Worm (Caenorhabditis elegans) whole organism, L4 larva: Measurements from ENCODE around the gene Y54E2A.4.

ENCODE experiments used
- D1046.2 ChIP-seq: fragments of 200-800 bp; sonication (Bioruptor generic); IDR thresholded peaks from 2 replicates; pipeline ENCODE4 v1.3.6; 2022; ENCODE audit warnings: missing genetic modification characterization, missing compliant biosample characterization
- F49E8.2 ChIP-seq: sonication (generic microtip); optimal IDR thresholded peaks from 2 replicates; lab custom pipeline; 2016; ENCODE audit warnings: missing compliant biosample characterization, mild to moderate bottlenecking, missing genetic modification characterization, borderline replicate concordance
- Y5F2A.4 ChIP-seq: fragments of 200-800 bp; sonication (Bioruptor generic); optimal IDR thresholded peaks from 2 replicates; lab custom pipeline; 2018; ENCODE audit warnings: mild to moderate bottlenecking, missing genetic modification characterization, missing compliant biosample characterization
- ZK546.5 ChIP-seq, 2 experiments: sonication (generic microtip); optimal IDR thresholded peaks; 2 replicates each; lab custom pipeline; 2017; ENCODE audit warnings: missing biosample characterization in 2 of 2, missing genetic modification characterization in 2 of 2
- aha-1 ChIP-seq: fragments of 150-350 bp; peaks from one replicate; lab custom pipeline; 2014; ENCODE audit warnings: missing biosample characterization, missing genetic modification characterization
- arid-1 ChIP-seq: fragments of 200-800 bp; sonication (Bioruptor generic); conservative IDR thresholded peaks from 2 replicates; pipeline ENCODE4 v1.3.6; 2022; ENCODE audit warnings: missing genetic modification reagents, missing genetic modification characterization, missing compliant biosample characterization
- ceh-44 ChIP-seq: fragments of 200-800 bp; sonication (Bioruptor generic); IDR thresholded peaks from 2 replicates; pipeline ENCODE4 v1.3.6; 2022; ENCODE audit warnings: missing genetic modification reagents, missing genetic modification characterization, missing compliant biosample characterization
- ces-1 ChIP-seq: fragments of 150-350 bp; sonication (generic microtip); optimal IDR thresholded peaks from 4 replicates; lab custom pipeline; 2014; ENCODE audit warnings: missing biosample characterization, missing genetic modification reagents, missing genetic modification characterization
- daf-16 ChIP-seq, 3 experiments: sonication (generic microtip); optimal IDR thresholded peaks; 2 replicates each; lab custom pipeline; 2016 to 2017; ENCODE audit warnings: missing genetic modification characterization in 3 of 3, missing genetic modification reagents in 3 of 3, mild to moderate bottlenecking in 2 of 3, missing compliant biosample characterization in 2 of 3, missing biosample characterization in 1 of 3, moderate library complexity in 1 of 3
- dpl-1 ChIP-seq: fragments of 150-350 bp; optimal IDR thresholded peaks from 2 replicates; lab custom pipeline; 2014; ENCODE audit warnings: missing biosample characterization, missing genetic modification reagents, missing genetic modification characterization
- duxl-1 ChIP-seq: sonication (generic microtip); optimal IDR thresholded peaks from 2 replicates; lab custom pipeline; 2016; ENCODE audit warnings: mild to moderate bottlenecking, missing genetic modification characterization, moderate library complexity, missing compliant biosample characterization; ENCODE audit not compliant: poor library complexity
- dve-1 ChIP-seq: sonication (generic microtip); optimal IDR thresholded peaks from 2 replicates; lab custom pipeline; 2017; ENCODE audit warnings: antibody characterized with exemption, mild to moderate bottlenecking, missing genetic modification characterization, missing compliant biosample characterization; ENCODE audit not compliant: insufficient read depth
- egl-27 ChIP-seq: sonication (generic microtip); optimal IDR thresholded peaks from 3 replicates; lab custom pipeline; 2017; ENCODE audit warnings: missing biosample characterization, missing genetic modification reagents, missing genetic modification characterization
- fkh-10 ChIP-seq: fragments of 150-350 bp; optimal IDR thresholded peaks from 2 replicates; lab custom pipeline; 2014; ENCODE audit warnings: missing biosample characterization, missing genetic modification reagents, missing genetic modification characterization
- gei-8 ChIP-seq: fragments of 200-800 bp; sonication (Bioruptor generic); optimal IDR thresholded peaks from 2 replicates; lab custom pipeline; 2018; ENCODE audit warnings: mild to moderate bottlenecking, missing genetic modification characterization, missing compliant biosample characterization
- hlh-11 ChIP-seq: fragments of 200-800 bp; sonication (Bioruptor generic); optimal IDR thresholded peaks from 2 replicates; lab custom pipeline; 2018; ENCODE audit warnings: mild to moderate bottlenecking, missing genetic modification characterization, missing compliant biosample characterization
- hlh-30 ChIP-seq: sonication (generic microtip); optimal IDR thresholded peaks from 2 replicates; lab custom pipeline; 2017; ENCODE audit warnings: antibody characterized with exemption, mild to moderate bottlenecking, missing genetic modification characterization, missing compliant biosample characterization; ENCODE audit not compliant: insufficient read depth
- hmg-1.1 ChIP-seq: fragments of 200-800 bp; sonication (Bioruptor generic); IDR thresholded peaks from 2 replicates; pipeline ENCODE4 v1.3.6; 2022; ENCODE audit warnings: missing genetic modification reagents, missing genetic modification characterization, missing compliant biosample characterization
- jun-1 ChIP-seq: fragments of 150-350 bp; optimal IDR thresholded peaks from 2 replicates; lab custom pipeline; 2014; ENCODE audit warnings: missing biosample characterization, missing genetic modification reagents, missing genetic modification characterization
- lin-13 ChIP-seq: fragments of 150-350 bp; optimal IDR thresholded peaks from 2 replicates; lab custom pipeline; 2014; ENCODE audit warnings: missing biosample characterization, missing genetic modification reagents, missing genetic modification characterization
- lin-29 ChIP-seq: fragments of 200-800 bp; sonication (Bioruptor generic); IDR thresholded peaks from 2 replicates; pipeline ENCODE4 v1.3.6; 2022; ENCODE audit warnings: missing genetic modification reagents, missing genetic modification characterization, missing compliant biosample characterization
- lsy-2 ChIP-seq, 2 experiments: fragments of 150-350 bp in 1 of 2; sonication (generic microtip) in 1 of 2; optimal IDR thresholded peaks; 2 replicates each; lab custom pipeline; 2014 to 2017; ENCODE audit warnings: missing biosample characterization in 2 of 2, missing genetic modification characterization in 2 of 2
- madf-9 ChIP-seq: fragments of 200-800 bp; sonication (Bioruptor generic); conservative IDR thresholded peaks from 2 replicates; pipeline ENCODE4 v1.3.6; 2022; ENCODE audit warnings: missing genetic modification reagents, missing genetic modification characterization, missing compliant biosample characterization
- mdl-1 ChIP-seq, 2 experiments: fragments of 150-350 bp in 1 of 2; sonication (generic microtip) in 1 of 2; optimal IDR thresholded peaks; 2 replicates each; lab custom pipeline; 2014 to 2017; ENCODE audit warnings: missing biosample characterization in 2 of 2, missing genetic modification characterization in 2 of 2
- mep-1 ChIP-seq: fragments of 150-350 bp; sonication (generic microtip); optimal IDR thresholded peaks from 3 replicates; lab custom pipeline; 2014; ENCODE audit warnings: missing biosample characterization, missing genetic modification characterization
- mes-2 ChIP-seq: sonication (generic microtip); optimal IDR thresholded peaks from 2 replicates; lab custom pipeline; 2016; ENCODE audit warnings: missing genotype, mild to moderate bottlenecking, missing genetic modification characterization, missing compliant biosample characterization; ENCODE audit not compliant: poor library complexity, severe bottlenecking
- mxl-2 ChIP-seq: fragments of 200-800 bp; sonication (Bioruptor generic); conservative IDR thresholded peaks from 2 replicates; pipeline ENCODE4 v1.3.6; 2022; ENCODE audit warnings: missing genetic modification reagents, missing genetic modification characterization, missing compliant biosample characterization
- nhr-10 ChIP-seq: fragments of 150-350 bp; optimal IDR thresholded peaks from 2 replicates; lab custom pipeline; 2014; ENCODE audit warnings: missing biosample characterization, missing genetic modification characterization
- nhr-102 ChIP-seq: sonication (generic microtip); optimal IDR thresholded peaks from 2 replicates; lab custom pipeline; 2016; ENCODE audit warnings: mild to moderate bottlenecking, missing genetic modification characterization, moderate library complexity, missing compliant biosample characterization
- nhr-11 ChIP-seq: fragments of 150-350 bp; optimal IDR thresholded peaks from 2 replicates; lab custom pipeline; 2014; ENCODE audit warnings: missing biosample characterization, missing genetic modification characterization
- nhr-111 ChIP-seq: fragments of 200-800 bp; sonication (Bioruptor generic); optimal IDR thresholded peaks from 2 replicates; lab custom pipeline; 2018; ENCODE audit warnings: mild to moderate bottlenecking, missing genetic modification characterization, missing compliant biosample characterization
- nhr-237 ChIP-seq: sonication (generic microtip); optimal IDR thresholded peaks from 2 replicates; lab custom pipeline; 2017; ENCODE audit warnings: missing biosample characterization, missing genetic modification characterization
- nhr-42 ChIP-seq: fragments of 200-800 bp; sonication (Bioruptor generic); IDR thresholded peaks from 2 replicates; pipeline ENCODE4 v1.3.6; 2022; ENCODE audit warnings: missing genetic modification characterization, missing compliant biosample characterization
- nhr-6 ChIP-seq: fragments of 150-350 bp; optimal IDR thresholded peaks from 2 replicates; lab custom pipeline; 2014; ENCODE audit warnings: missing biosample characterization, missing genetic modification characterization
- nhr-77 ChIP-seq: fragments of 150-350 bp; optimal IDR thresholded peaks from 2 replicates; lab custom pipeline; 2014; ENCODE audit warnings: missing biosample characterization, missing genetic modification characterization
- pha-4 ChIP-seq, 2 experiments: fragments of 150-350 bp in 1 of 2; fragments of 200-800 bp in 1 of 2; sonication (Bioruptor generic) in 1 of 2; IDR thresholded peaks in 1 of 2; optimal IDR thresholded peaks in 1 of 2; 2 replicates each; pipeline versions ENCODE4 v1.3.6 to Lab custom; 2014 to 2022; ENCODE audit warnings: missing genetic modification characterization in 2 of 2, missing genetic modification reagents in 2 of 2, missing biosample characterization in 1 of 2, missing compliant biosample characterization in 1 of 2
- rbr-2 ChIP-seq: sonication (generic microtip); optimal IDR thresholded peaks from 2 replicates; lab custom pipeline; 2016; ENCODE audit warnings: missing genotype, missing genetic modification characterization, missing compliant biosample characterization
- saeg-2 ChIP-seq: fragments of 200-800 bp; sonication (Bioruptor generic); IDR thresholded peaks from 2 replicates; pipeline ENCODE4 v1.3.6; 2022; ENCODE audit warnings: missing genetic modification reagents, missing genetic modification characterization, missing compliant biosample characterization
- sdz-12 ChIP-seq: fragments of 200-800 bp; sonication (Bioruptor generic); optimal IDR thresholded peaks from 2 replicates; lab custom pipeline; 2018; ENCODE audit warnings: mild to moderate bottlenecking, missing genetic modification characterization, missing compliant biosample characterization
- set-16 ChIP-seq: fragments of 200-800 bp; sonication (Bioruptor generic); IDR thresholded peaks from 2 replicates; pipeline ENCODE4 v1.3.6; 2022; ENCODE audit warnings: missing genetic modification reagents, missing genetic modification characterization, missing compliant biosample characterization
- skn-1 ChIP-seq: fragments of 150-350 bp; optimal IDR thresholded peaks from 2 replicates; lab custom pipeline; 2014; ENCODE audit warnings: missing biosample characterization, missing genetic modification characterization
- tag-97 ChIP-seq: fragments of 200-800 bp; sonication (Bioruptor generic); IDR thresholded peaks from 2 replicates; pipeline ENCODE4 v1.3.6; 2022; ENCODE audit warnings: missing genetic modification characterization, missing compliant biosample characterization
- unc-62 ChIP-seq, 3 experiments: fragments of 150-350 bp in 1 of 3; sonication (generic microtip); optimal IDR thresholded peaks in 2 of 3; peaks in 1 of 3; 1 replicate in 1 of 3; 2 replicates in 2 of 3; lab custom pipeline; 2014 to 2017; ENCODE audit warnings: missing biosample characterization in 3 of 3, missing genetic modification characterization in 3 of 3, missing genetic modification reagents in 3 of 3, missing genotype in 1 of 3
- zip-11 ChIP-seq: fragments of 200-800 bp; sonication (Bioruptor generic); IDR thresholded peaks from 2 replicates; pipeline ENCODE4 v1.3.6; 2022; ENCODE audit warnings: missing genetic modification characterization, missing compliant biosample characterization
- ztf-11 ChIP-seq: fragments of 150-350 bp; optimal IDR thresholded peaks from 2 replicates; lab custom pipeline; 2014; ENCODE audit warnings: missing biosample characterization, missing genetic modification characterization

Gene Y54E2A.4

DNA sequence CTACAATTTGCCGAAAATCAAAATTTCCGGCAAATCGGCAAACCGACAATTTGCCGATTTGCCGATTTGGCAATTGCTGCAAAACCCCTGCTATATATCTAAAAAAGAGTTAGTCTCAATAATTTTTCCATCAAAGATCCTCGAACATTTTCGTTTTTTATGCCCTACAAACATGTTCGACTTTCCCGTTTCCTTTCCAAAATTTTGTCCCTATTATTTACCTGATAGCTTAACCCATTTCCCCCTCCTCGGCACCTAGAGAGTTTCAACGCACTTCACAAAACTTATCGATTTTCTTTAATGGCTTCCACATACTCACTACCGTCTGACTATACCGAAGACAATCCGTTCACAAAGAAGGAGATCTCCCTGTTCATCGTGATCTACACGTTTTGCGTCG lies 54.3 kb downstream of the Y54E2A.4 start, which contains the start of gene W01D2.6:
Gene W01D2.6, plus strand, starts transcription at position 301 of the 400 bp plus-strand sequence.
- TF ChIP-seq jun-1 (tag; lab: Kevin White, UChicago) (no peak), zip-11 (GFP tag; lab: Robert Waterston, UW) (no peak), madf-9 (GFP tag; lab: Robert Waterston, UW) (no peak)
- TF ChIP-seq, all 104 proteins: peak for 0

DNA sequence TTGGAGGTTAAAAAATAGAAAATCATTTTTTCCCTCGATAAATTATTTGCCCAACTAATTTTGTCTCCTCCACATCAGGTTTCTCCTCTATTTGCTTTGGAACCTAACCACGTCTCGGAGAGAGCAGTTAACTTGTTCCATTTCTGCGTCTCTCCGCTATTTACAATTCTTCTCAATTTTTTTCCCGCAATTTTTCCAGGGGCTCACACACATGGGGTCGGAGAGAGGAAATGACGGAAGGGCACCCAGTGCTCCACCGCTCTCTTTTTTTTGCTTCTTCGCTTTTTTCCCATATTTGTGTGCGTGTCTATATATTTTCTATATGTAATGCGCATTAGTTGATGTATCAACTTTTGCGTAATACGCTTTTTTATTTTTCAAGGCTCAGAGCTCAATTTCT lies 56.2 kb downstream of the Y54E2A.4 start:
- peak; percentile 27 for TF ChIP-seq aha-1
- no peak for TF ChIP-seq duxl-1
- TF ChIP-seq rbr-2: peak; percentile 28
- TF ChIP-seq tag-97 (GFP tag; lab: Robert Waterston, UW): no peak
- peak; percentile 29 for TF ChIP-seq fkh-10
- peak; percentile 26 for TF ChIP-seq nhr-77 (tag; lab: Kevin White, UChicago)
- TF ChIP-seq pha-4 (GFP tag; IDR thresholded peaks at IDR 0.05; lab: Robert Waterston, UW): no peak
- TF ChIP-seq pha-4 (tag; optimal IDR thresholded peaks at IDR 0.05; lab: Kevin White, UChicago): peak; percentile 52
- TF ChIP-seq nhr-11 (tag; lab: Kevin White, UChicago): peak; percentile 3
- peak in 1 of 2 experiments; percentile 38 for TF ChIP-seq lsy-2 (tag; optimal IDR thresholded peaks at IDR 0.05; lab: Kevin White, UChicago)
- no peak for TF ChIP-seq egl-27 (tag; lab: Kevin White, UChicago)
- no peak for TF ChIP-seq ces-1 (GFP tag; lab: Kevin White, UChicago)
- TF ChIP-seq hmg-1.1 (GFP tag; lab: Robert Waterston, UW): peak; percentile 33; the same call in 1 of the 2 replicates
- TF ChIP-seq sdz-12: no peak
- TF ChIP-seq hlh-30 (tag; lab: Kevin White, UChicago): peak; percentile 6
- peak; percentile 13 for TF ChIP-seq mes-2 (tag; lab: Kevin White, UChicago)
- no peak for TF ChIP-seq gei-8 (GFP tag; lab: Kevin White, UChicago)
- TF ChIP-seq mep-1: peak; percentile 36

DNA sequence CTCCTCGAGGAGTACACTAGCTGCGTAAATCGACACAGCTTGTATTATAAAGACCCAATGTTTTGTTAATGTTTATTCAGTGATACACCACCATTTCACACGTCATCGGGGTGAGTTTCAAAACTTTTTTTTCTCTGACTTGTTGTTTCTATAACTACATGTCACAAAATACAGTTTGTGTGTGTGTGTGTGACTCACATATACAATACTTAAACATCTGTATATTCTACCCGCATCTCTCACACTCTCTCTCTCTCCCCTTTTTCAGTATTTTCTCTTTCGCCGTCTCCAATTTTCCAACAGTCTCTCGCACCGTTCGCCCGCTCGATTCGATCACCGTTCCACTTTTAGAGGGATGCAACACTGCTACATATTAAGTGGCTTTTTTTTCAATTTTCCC lies 57.0 kb downstream of the Y54E2A.4 start:
- no peak for TF ChIP-seq daf-16 (GFP tag; optimal IDR thresholded peaks at IDR 0.05; lab: Kevin White, UChicago)
- peak; percentile 77 for TF ChIP-seq daf-16 (tag; optimal IDR thresholded peaks at IDR 0.05; lab: Kevin White, UChicago)
- TF ChIP-seq lin-29 (GFP tag; lab: Robert Waterston, UW): no peak
- no peak for TF ChIP-seq nhr-111
- TF ChIP-seq nhr-237: no peak
- no peak for TF ChIP-seq D1046.2 (GFP tag; lab: Robert Waterston, UW)
- no peak for TF ChIP-seq ztf-11 (tag; lab: Kevin White, UChicago)
- TF ChIP-seq F49E8.2 (tag; lab: Kevin White, UChicago): no peak
- peak; percentile 20 for TF ChIP-seq lin-13 (GFP tag; lab: Kevin White, UChicago)
- peak; percentile 87 for TF ChIP-seq dve-1 (tag; lab: Kevin White, UChicago)
- TF ChIP-seq pha-4 (GFP tag; IDR thresholded peaks at IDR 0.05; lab: Robert Waterston, UW): peak; percentile 66; the same call in 1 of the 2 replicates
- TF ChIP-seq pha-4 (tag; optimal IDR thresholded peaks at IDR 0.05; lab: Kevin White, UChicago): peak; percentile 24
- TF ChIP-seq nhr-10 (tag; lab: Kevin White, UChicago): no peak
- no peak for TF ChIP-seq ZK546.5 (tag; optimal IDR thresholded peaks at IDR 0.05; lab: Kevin White, UChicago)
- no peak for TF ChIP-seq saeg-2 (GFP tag; lab: Robert Waterston, UW)
- TF ChIP-seq dpl-1 (GFP tag; lab: Kevin White, UChicago): peak; percentile 4
- TF ChIP-seq skn-1 (tag; lab: Kevin White, UChicago): no peak
- TF ChIP-seq mxl-2 (GFP tag; lab: Robert Waterston, UW): no peak
- TF ChIP-seq set-16 (GFP tag; lab: Robert Waterston, UW): no peak
- TF ChIP-seq arid-1 (GFP tag; lab: Robert Waterston, UW): no peak
- TF ChIP-seq Y5F2A.4 (GFP tag; lab: Kevin White, UChicago): no peak
- no peak for TF ChIP-seq ceh-44 (GFP tag; lab: Robert Waterston, UW)
- peak; percentile 79 for TF ChIP-seq hlh-11 (tag; lab: Kevin White, UChicago)
- TF ChIP-seq nhr-102 (tag; lab: Kevin White, UChicago): peak; percentile 10
- TF ChIP-seq nhr-6: peak; percentile 64
- peak; percentile 28 for TF ChIP-seq hlh-30 (tag; lab: Kevin White, UChicago)
- peak in 1 of 2 experiments; percentile 27 for TF ChIP-seq mdl-1 (tag; optimal IDR thresholded peaks at IDR 0.05; lab: Kevin White, UChicago)
- 0 out of 2 replicates have a peak, but pooled peaks have one; percentile 4 for TF ChIP-seq nhr-42
- TF ChIP-seq lsy-2 (tag; optimal IDR thresholded peaks at IDR 0.05; lab: Kevin White, UChicago): peak in 1 of 2 experiments; percentile 3
- peak; percentile 37 for TF ChIP-seq mep-1
- TF ChIP-seq unc-62 (GFP tag; optimal IDR thresholded peaks at IDR 0.05 in 1 of 2; lab: Kevin White, UChicago): no peak
- no peak for TF ChIP-seq unc-62 (tag; optimal IDR thresholded peaks at IDR 0.05; lab: Kevin White, UChicago)
